Worm (Caenorhabditis elegans) whole organism, midembryonic: ENCODE measurements around the gene arrd-25.

Experiments used
- flt-1 ChIP-seq: fragments of 200-800 bp; sonication (Bioruptor generic); IDR thresholded peaks from 2 replicates; pipeline ENCODE4 v1.3.6; 2022; ENCODE audit warnings: missing genetic modification characterization, missing compliant biosample characterization
- med-1 ChIP-seq: sonication (generic microtip); optimal IDR thresholded peaks from 2 replicates; lab custom pipeline; 2017; ENCODE audit warnings: missing genetic modification characterization, mild to moderate bottlenecking, missing compliant biosample characterization, antibody characterized with exemption, missing genetic modification reagents; ENCODE audit not compliant: insufficient read depth
- tab-1 ChIP-seq: fragments of 200-800 bp; sonication (Bioruptor generic); IDR thresholded peaks from 2 replicates; pipeline ENCODE4 v1.3.6; 2022; ENCODE audit warnings: missing genetic modification characterization, missing compliant biosample characterization
- ztf-23 ChIP-seq: fragments of 200-800 bp; sonication (Bioruptor generic); IDR thresholded peaks from 2 replicates; pipeline ENCODE4 v1.3.6; 2022; ENCODE audit warnings: missing genetic modification reagents, missing genetic modification characterization, missing compliant biosample characterization

DNA sequence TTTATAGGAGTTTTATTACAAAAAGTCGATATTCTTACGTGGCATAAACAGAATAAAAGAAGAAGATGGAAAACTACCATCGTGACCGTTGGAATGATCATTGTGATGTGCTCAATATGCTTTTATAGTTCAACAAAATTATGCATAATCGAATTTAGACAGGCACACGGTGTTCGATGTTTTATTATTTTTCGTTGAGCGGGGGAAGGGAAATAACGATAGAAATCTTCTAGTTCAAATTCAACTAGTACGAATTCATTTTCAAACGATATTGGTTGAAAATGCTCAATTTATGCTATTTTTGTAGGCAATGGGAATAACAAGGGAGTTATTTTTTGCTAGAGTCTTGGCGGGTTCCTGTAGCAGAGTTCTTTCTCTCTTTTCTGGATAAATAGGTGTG lies 45.0 kb downstream of the arrd-25 start, which contains the start of gene C33G3.5:
- TF ChIP-seq med-1, result no peak
- no peak for TF ChIP-seq flt-1
- TF ChIP-seq tab-1 (GFP tag; lab: Robert Waterston, UW), result no peak
- no peak for TF ChIP-seq ztf-23
